Fruit fly (Drosophila melanogaster) whole organism, prepupa: Measurements from ENCODE around the gene CG44158.

Experiments used
- Blimp-1 ChIP-seq: fragments of 200-800 bp; sonication (Bioruptor generic); optimal IDR thresholded peaks from 3 replicates; lab custom pipeline; 2017; ENCODE audit warnings: missing biosample characterization, missing genetic modification characterization, mild to moderate bottlenecking, moderate library complexity, missing genetic modification reagents
- CG10631 ChIP-seq: fragments of 200-800 bp; sonication (Bioruptor generic); optimal IDR thresholded peaks from 2 replicates; lab custom pipeline; 2016; ENCODE audit warnings: missing biosample characterization, missing genetic modification characterization
- CG10669 ChIP-seq: fragments of 200-800 bp; sonication (Bioruptor generic); optimal IDR thresholded peaks from 3 replicates; lab custom pipeline; 2018; ENCODE audit warnings: missing biosample characterization, mild to moderate bottlenecking, missing genetic modification characterization, moderate library complexity
- CG11294 ChIP-seq: fragments of 200-800 bp; sonication (Bioruptor generic); IDR thresholded peaks from 2 replicates; pipeline ENCODE4 v1.3.6; 2022; ENCODE audit warnings: missing biosample characterization, missing genetic modification characterization
- CG11762 ChIP-seq: fragments of 200-800 bp; sonication (Bioruptor generic); optimal IDR thresholded peaks from 3 replicates; lab custom pipeline; 2016; ENCODE audit warnings: missing biosample characterization, missing genetic modification characterization; ENCODE audit not compliant: insufficient read depth
- CG11902 ChIP-seq: fragments of 200-800 bp; sonication (Bioruptor generic); optimal IDR thresholded peaks from 3 replicates; lab custom pipeline; 2016; ENCODE audit warnings: missing biosample characterization, missing genetic modification characterization
- CG1621 ChIP-seq: fragments of 200-800 bp; sonication (Bioruptor generic); optimal IDR thresholded peaks from 3 replicates; lab custom pipeline; 2018; ENCODE audit warnings: missing biosample characterization, mild to moderate bottlenecking, missing genetic modification characterization
- CG3032 ChIP-seq: fragments of 200-800 bp; optimal IDR thresholded peaks from 2 replicates; lab custom pipeline; 2019; ENCODE audit warnings: missing biosample characterization, mild to moderate bottlenecking, missing genetic modification characterization, moderate library complexity
- CG32006 ChIP-seq: fragments of 200-800 bp; sonication (Bioruptor generic); optimal IDR thresholded peaks from 3 replicates; lab custom pipeline; 2017; ENCODE audit warnings: missing biosample characterization, mild to moderate bottlenecking, missing genetic modification characterization
- CG34406 ChIP-seq: fragments of 200-800 bp; sonication (Bioruptor generic); optimal IDR thresholded peaks from 3 replicates; lab custom pipeline; 2016; ENCODE audit warnings: missing biosample characterization, missing genetic modification characterization
- CG3919 ChIP-seq: fragments of 200-800 bp; sonication (Bioruptor generic); optimal IDR thresholded peaks from 3 replicates; lab custom pipeline; 2016; ENCODE audit warnings: missing biosample characterization, missing genetic modification characterization
- CG4318 ChIP-seq: fragments of 200-800 bp; sonication (Bioruptor generic); optimal IDR thresholded peaks from 3 replicates; lab custom pipeline; 2017; ENCODE audit warnings: missing biosample characterization, mild to moderate bottlenecking, missing genetic modification characterization
- CG6163 ChIP-seq: fragments of 200-800 bp; sonication (Bioruptor generic); IDR thresholded peaks from 3 replicates; pipeline ENCODE4 v1.3.6; 2022; ENCODE audit warnings: missing biosample characterization, missing genetic modification characterization
- CG6276 ChIP-seq: fragments of 200-800 bp; sonication (Bioruptor generic); optimal IDR thresholded peaks from 2 replicates; lab custom pipeline; 2017; ENCODE audit warnings: missing biosample characterization, mild to moderate bottlenecking, missing genetic modification characterization
- CG6792 ChIP-seq: fragments of 200-800 bp; sonication (Bioruptor generic); optimal IDR thresholded peaks from 3 replicates; lab custom pipeline; 2016; ENCODE audit warnings: missing biosample characterization, missing genetic modification characterization
- CG6808 ChIP-seq: fragments of 200-800 bp; sonication (Bioruptor generic); optimal IDR thresholded peaks from 3 replicates; lab custom pipeline; 2017; ENCODE audit warnings: missing biosample characterization, missing genetic modification characterization, mild to moderate bottlenecking, moderate library complexity, missing genetic modification reagents
- CG6854 ChIP-seq: fragments of 200-800 bp; sonication (Bioruptor generic); optimal IDR thresholded peaks from 2 replicates; lab custom pipeline; 2017; ENCODE audit warnings: missing biosample characterization, mild to moderate bottlenecking, missing genetic modification characterization
- CG7368 ChIP-seq: fragments of 200-800 bp; sonication (Bioruptor generic); optimal IDR thresholded peaks from 3 replicates; lab custom pipeline; 2016; ENCODE audit warnings: missing biosample characterization, missing genetic modification characterization
- CG8119 ChIP-seq: fragments of 200-800 bp; sonication (Bioruptor generic); IDR thresholded peaks from 3 replicates; pipeline ENCODE4 v1.3.6; 2022; ENCODE audit warnings: missing biosample characterization, missing genetic modification characterization
- CG9139 ChIP-seq: fragments of 200-800 bp; sonication (Bioruptor generic); optimal IDR thresholded peaks from 3 replicates; lab custom pipeline; 2017; ENCODE audit warnings: missing biosample characterization, mild to moderate bottlenecking, missing genetic modification characterization
- Eip78C ChIP-seq: fragments of 200-800 bp; sonication (Bioruptor generic); peaks from one replicate; lab custom pipeline; 2016; ENCODE audit warnings: missing biosample characterization, missing genetic modification characterization
- Eip93F ChIP-seq: fragments of 200-800 bp; sonication (Bioruptor generic); optimal IDR thresholded peaks from 2 replicates; lab custom pipeline; 2016; ENCODE audit warnings: missing biosample characterization, mild to moderate bottlenecking, missing genetic modification characterization
- Ets21C ChIP-seq: fragments of 200-800 bp; sonication (Bioruptor generic); optimal IDR thresholded peaks from 3 replicates; lab custom pipeline; 2016; ENCODE audit warnings: missing biosample characterization, missing genetic modification characterization
- Ets96B ChIP-seq: fragments of 200-800 bp; optimal IDR thresholded peaks from 2 replicates; lab custom pipeline; 2019; ENCODE audit warnings: missing biosample characterization, mild to moderate bottlenecking, missing genetic modification characterization, moderate library complexity
- Hr38 ChIP-seq: sonication (Bioruptor generic); optimal IDR thresholded peaks from 2 replicates; lab custom pipeline; 2016; ENCODE audit warnings: missing biosample characterization, missing genetic modification characterization
- Hr39 ChIP-seq: fragments of 200-800 bp; sonication (Bioruptor generic); optimal IDR thresholded peaks from 2 replicates; lab custom pipeline; 2016; ENCODE audit warnings: missing biosample characterization, missing genetic modification characterization
- Hr4 ChIP-seq: fragments of 200-800 bp; sonication (Bioruptor generic); optimal IDR thresholded peaks from 3 replicates; lab custom pipeline; 2016; ENCODE audit warnings: missing biosample characterization, missing genetic modification characterization
- Smox ChIP-seq: fragments of 200-800 bp; sonication (Bioruptor generic); optimal IDR thresholded peaks from 3 replicates; lab custom pipeline; 2016; ENCODE audit warnings: missing biosample characterization, missing genetic modification characterization
- Sox102F ChIP-seq: fragments of 200-800 bp; sonication (Bioruptor generic); optimal IDR thresholded peaks from 2 replicates; lab custom pipeline; 2016; ENCODE audit warnings: missing biosample characterization, mild to moderate bottlenecking, missing genetic modification characterization
- achi ChIP-seq: fragments of 200-800 bp; sonication (Bioruptor generic); optimal IDR thresholded peaks from 3 replicates; lab custom pipeline; 2016; ENCODE audit warnings: missing biosample characterization, missing genetic modification characterization
- cyc ChIP-seq: fragments of 200-800 bp; sonication (Bioruptor generic); optimal IDR thresholded peaks from 3 replicates; lab custom pipeline; 2016; ENCODE audit warnings: missing biosample characterization, missing genetic modification characterization
- dac ChIP-seq: fragments of 200-800 bp; sonication (Bioruptor generic); optimal IDR thresholded peaks from 2 replicates; lab custom pipeline; 2017; ENCODE audit warnings: missing biosample characterization, mild to moderate bottlenecking, missing genetic modification characterization
- eg ChIP-seq: fragments of 200-800 bp; sonication (Bioruptor generic); IDR thresholded peaks from 3 replicates; pipeline ENCODE4 v1.3.6; 2022; ENCODE audit warnings: missing biosample characterization, missing genetic modification characterization
- esn ChIP-seq: fragments of 200-800 bp; sonication (Bioruptor generic); optimal IDR thresholded peaks from 2 replicates; lab custom pipeline; 2016; ENCODE audit warnings: missing biosample characterization, mild to moderate bottlenecking, missing genetic modification characterization, moderate library complexity
- fkh ChIP-seq: fragments of 200-800 bp; sonication (Bioruptor generic); optimal IDR thresholded peaks from 3 replicates; lab custom pipeline; 2017; ENCODE audit warnings: missing biosample characterization, mild to moderate bottlenecking, missing genetic modification characterization, moderate library complexity
- net ChIP-seq: fragments of 200-800 bp; sonication (Bioruptor generic); optimal IDR thresholded peaks from 3 replicates; lab custom pipeline; 2016; ENCODE audit warnings: missing biosample characterization, missing genetic modification characterization
- pdm3 ChIP-seq: fragments of 200-800 bp; sonication (Bioruptor generic); optimal IDR thresholded peaks from 3 replicates; lab custom pipeline; 2016; ENCODE audit warnings: missing biosample characterization, missing genetic modification characterization
- salr ChIP-seq, 2 experiments: fragments of 200-800 bp; sonication (Bioruptor generic); optimal IDR thresholded peaks; 3 replicates each; lab custom pipeline; 2016 to 2018; ENCODE audit warnings: missing biosample characterization in 2 of 2, missing genetic modification characterization in 2 of 2, mild to moderate bottlenecking in 1 of 2
- ss ChIP-seq, 2 experiments: fragments of 200-800 bp; sonication (Bioruptor generic); optimal IDR thresholded peaks; 2 replicates in 1 of 2; 3 replicates in 1 of 2; lab custom pipeline; 2017 to 2018; ENCODE audit warnings: mild to moderate bottlenecking in 2 of 2, missing biosample characterization in 2 of 2, missing genetic modification characterization in 2 of 2, moderate library complexity in 1 of 2
- svp ChIP-seq: fragments of 200-800 bp; sonication (Bioruptor generic); peaks from one replicate; lab custom pipeline; 2016; ENCODE audit warnings: missing biosample characterization, missing genetic modification characterization
- topi ChIP-seq: fragments of 200-800 bp; sonication (Bioruptor generic); optimal IDR thresholded peaks from 3 replicates; lab custom pipeline; 2016; ENCODE audit warnings: missing biosample characterization, missing genetic modification characterization
- vri ChIP-seq: fragments of 200-800 bp; sonication (Bioruptor generic); optimal IDR thresholded peaks from 3 replicates; lab custom pipeline; 2016; ENCODE audit warnings: missing biosample characterization, mild to moderate bottlenecking, missing genetic modification characterization

CG44158 gene

dm6 chr3R:18171983-18172967 is 36.3 kb upstream of the CG44158 start (continued):
- TF ChIP-seq Ets96B (tag; lab: Kevin White, UChicago) (peak; percentile 67), CG8119 (GFP tag; lab: Robert Waterston, UW) (peak; percentile 89), achi (GFP tag; lab: Kevin White, UChicago) (no peak), CG6276 (GFP tag; lab: Kevin White, UChicago) (peak; percentile 90), esn (GFP tag; lab: Kevin White, UChicago) (peak; percentile 85), CG4318 (GFP tag; lab: Kevin White, UChicago) (peak; percentile 79), CG11902 (GFP tag; lab: Kevin White, UChicago) (peak; percentile 50), CG3919 (GFP tag; lab: Kevin White, UChicago) (no peak), Blimp-1 (GFP tag; lab: Kevin White, UChicago) (peak; percentile 47), CG7368 (GFP tag; lab: Kevin White, UChicago) (no peak), Smox (GFP tag; lab: Kevin White, UChicago) (no peak), eg (peak; percentile 74; the same call in 2 of the 3 replicates), dac (GFP tag; lab: Kevin White, UChicago) (peak; percentile 67), ss (GFP tag; optimal IDR thresholded peaks at IDR 0.05; lab: Kevin White, UChicago) (no peak), vri (GFP tag; lab: Kevin White, UChicago) (no peak), Eip93F (no peak), fkh (GFP tag; lab: Kevin White, UChicago) (no peak), topi (GFP tag; lab: Kevin White, UChicago) (peak; percentile 83), CG9139 (GFP tag; lab: Kevin White, UChicago) (no peak), net (GFP tag; lab: Kevin White, UChicago) (peak; percentile 81), CG6808 (no peak), CG6854 (peak; percentile 26), CG3032 (tag; lab: Kevin White, UChicago) (peak; percentile 64), Hr38 (GFP tag; lab: Kevin White, UChicago) (no peak), CG6163 (GFP tag; lab: Robert Waterston, UW) (peak; percentile 74), salr (GFP tag; optimal IDR thresholded peaks at IDR 0.05; lab: Kevin White, UChicago) (peak in 1 of 2 experiments; percentile 87), CG11294 (GFP tag; lab: Robert Waterston, UW) (peak; percentile 58), Ets21C (GFP tag; lab: Kevin White, UChicago) (peak; percentile 72), CG11762 (GFP tag; lab: Kevin White, UChicago) (peak; percentile 70)
- TF ChIP-seq, all 60 proteins: peak for 39

DNA sequence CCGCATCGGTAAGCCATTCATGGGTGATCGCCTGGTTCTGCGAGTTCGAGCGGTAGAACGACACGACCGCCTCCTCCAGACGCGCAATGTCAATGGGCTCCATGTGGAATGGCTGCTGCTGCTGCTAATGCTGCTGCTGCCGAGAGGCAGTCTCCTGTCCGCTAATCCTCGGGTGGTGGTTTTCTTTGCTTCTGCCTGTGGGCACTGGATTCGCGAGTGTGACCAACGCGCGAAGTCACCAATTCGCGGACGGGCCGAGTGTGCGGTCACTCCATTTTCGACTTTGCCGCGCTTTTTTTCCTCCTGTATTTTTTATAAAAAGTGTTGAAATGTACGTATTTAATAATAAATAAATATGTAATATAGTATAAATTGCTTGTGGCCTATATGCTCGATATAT is 25.3 kb upstream of the CG44158 start, which contains the start of gene cdm:
cdm (minus strand) TSS at position 236 of the 400 bp plus-strand sequence.
- TF ChIP-seq CG6163 (GFP tag; lab: Robert Waterston, UW) (peak; percentile 19; the same call in 1 of the 3 replicates), esn (GFP tag; lab: Kevin White, UChicago) (peak; percentile 8), net (GFP tag; lab: Kevin White, UChicago) (no peak)

DNA sequence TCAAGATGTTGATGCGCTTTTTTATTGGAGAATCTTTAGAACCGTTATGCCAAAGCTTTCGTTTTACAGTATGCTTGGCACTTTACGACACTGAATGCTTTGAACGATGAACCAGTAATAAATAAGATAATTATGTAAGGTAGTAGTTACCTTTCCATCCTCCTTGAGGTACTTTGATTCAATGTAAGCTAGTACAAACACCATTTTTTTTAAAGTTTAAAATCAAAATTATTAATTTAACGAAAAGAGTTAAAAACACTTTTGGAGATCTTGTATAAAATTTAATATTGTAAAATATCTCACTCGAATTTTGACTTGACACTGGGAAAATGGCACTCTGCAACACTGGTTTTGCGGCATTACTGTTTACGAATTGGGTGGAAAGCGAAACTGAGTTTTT is 23.2 kb upstream of the CG44158 start, which contains the start of the genes Arp5 and CG7208:
Arp5 (plus strand) TSS at position 114 of the 400 bp plus-strand sequence.
CG7208 (minus strand) TSS at position 331 of the 400 bp plus-strand sequence.
- TF ChIP-seq svp (GFP tag; lab: Kevin White, UChicago) (no peak), CG32006 (GFP tag; lab: Kevin White, UChicago) (no peak), CG6276 (GFP tag; lab: Kevin White, UChicago) (no peak), Ets21C (GFP tag; lab: Kevin White, UChicago) (peak; percentile 50), CG10631 (GFP tag; lab: Kevin White, UChicago) (no peak), CG6808 (no peak), CG6163 (GFP tag; lab: Robert Waterston, UW) (no peak), topi (GFP tag; lab: Kevin White, UChicago) (peak; percentile 73), Blimp-1 (GFP tag; lab: Kevin White, UChicago) (peak; percentile 51), Eip78C (GFP tag; lab: Kevin White, UChicago) (peak; percentile 91), CG10669 (GFP tag; lab: Kevin White, UChicago) (no peak), CG11762 (GFP tag; lab: Kevin White, UChicago) (peak; percentile 36), achi (GFP tag; lab: Kevin White, UChicago) (peak; percentile 79), CG9139 (GFP tag; lab: Kevin White, UChicago) (no peak), Hr39 (GFP tag; lab: Kevin White, UChicago) (peak; percentile 68), Eip93F (no peak), cyc (GFP tag; lab: Kevin White, UChicago) (peak; percentile 68), Hr4 (GFP tag; lab: Kevin White, UChicago) (no peak), CG3919 (GFP tag; lab: Kevin White, UChicago) (no peak), net (GFP tag; lab: Kevin White, UChicago) (no peak), esn (GFP tag; lab: Kevin White, UChicago) (peak; percentile 83), CG6792 (GFP tag; lab: Kevin White, UChicago) (no peak), Sox102F (GFP tag; lab: Kevin White, UChicago) (no peak), CG1621 (tag; lab: Kevin White, UChicago) (no peak), CG34406 (GFP tag; lab: Kevin White, UChicago) (no peak), pdm3 (GFP tag; lab: Kevin White, UChicago) (peak; percentile 76), CG8119 (GFP tag; lab: Robert Waterston, UW) (no peak; the same call in 2 of the 3 replicates)
